Fruit fly (Drosophila melanogaster): ENCODE data around the gene Coprox.

DNA sequence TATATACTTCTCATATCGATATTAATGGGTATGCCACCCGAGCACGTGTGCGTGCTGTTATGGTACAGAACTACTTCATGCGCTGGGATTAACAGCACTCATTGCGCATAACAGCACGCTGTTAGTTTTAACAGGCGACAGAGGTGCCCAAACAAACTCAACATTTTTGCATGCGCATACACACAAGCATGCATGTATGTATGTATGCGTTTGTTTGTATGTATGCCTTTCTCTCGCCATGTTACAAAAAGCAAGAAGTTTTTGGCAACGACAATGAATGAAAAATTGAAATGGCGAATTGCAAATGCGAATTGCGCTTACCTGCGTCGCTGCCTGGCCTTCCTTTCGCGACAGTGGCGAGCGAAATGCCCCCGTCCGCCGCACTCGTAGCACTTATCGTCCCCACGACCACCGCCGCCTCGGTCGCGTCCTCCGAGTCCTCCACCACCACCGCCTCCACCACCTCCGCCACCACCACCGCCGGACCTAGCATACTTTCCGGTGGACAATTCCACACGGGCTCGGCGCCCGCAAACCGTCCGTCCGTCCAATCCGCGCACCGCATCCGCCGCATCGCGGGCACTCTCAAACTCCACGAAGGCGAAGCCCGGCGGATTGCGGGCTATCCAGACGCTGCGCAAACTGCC is 44.9 kb upstream of the Coprox start:
- TF ChIP-seq EcR (GFP tag; optimal IDR thresholded peaks at IDR 0.05) (no peak), CG32121 (GFP tag; IDR thresholded peaks at IDR 0.05) (no peak), CG12605 (GFP tag; IDR thresholded peaks at IDR 0.05) (no peak), gl (tag; optimal IDR thresholded peaks at IDR 0.05) (no peak), Snoo (tag; optimal IDR thresholded peaks at IDR 0.05) (no peak)

All from whole organism, pupa.